Fruit fly (Drosophila melanogaster) whole organism, embryonic: ENCODE data around the gene Spt20.
A peak's percentile ranks its signal among the peaks of the same experiment; 100 is the strongest.

ENCODE experiments used
- Abd-B ChIP-seq: fragments of 200-800 bp; sonication (Bioruptor generic); optimal IDR thresholded peaks from 2 replicates; lab custom pipeline; 2018; ENCODE audit warnings: missing biosample characterization, mild to moderate bottlenecking, missing genetic modification characterization, moderate library complexity
- Atf-2 ChIP-seq: fragments of 200-800 bp; sonication (Bioruptor generic); optimal IDR thresholded peaks from 2 replicates; lab custom pipeline; 2016; ENCODE audit warnings: missing biosample characterization, missing genetic modification characterization
- BEAF-32 ChIP-seq: fragments of 200-800 bp; sonication (Bioruptor generic); optimal IDR thresholded peaks from 3 replicates; lab custom pipeline; 2017; ENCODE audit warnings: missing biosample characterization, missing genetic modification characterization, mild to moderate bottlenecking, moderate library complexity, missing genetic modification reagents
- Bteb2 ChIP-seq: fragments of 200-800 bp; sonication (Bioruptor generic); optimal IDR thresholded peaks from 2 replicates; lab custom pipeline; 2016; ENCODE audit warnings: missing biosample characterization, missing genetic modification characterization
- CG10979 ChIP-seq: fragments of 200-800 bp; sonication (Bioruptor generic); optimal IDR thresholded peaks from 2 replicates; lab custom pipeline; 2018; ENCODE audit warnings: missing biosample characterization, mild to moderate bottlenecking, missing genetic modification characterization, moderate library complexity
- CG11504 ChIP-seq: fragments of 200-800 bp; sonication (Bioruptor generic); optimal IDR thresholded peaks from 3 replicates; lab custom pipeline; 2019; ENCODE audit warnings: missing biosample characterization, mild to moderate bottlenecking, missing genetic modification characterization, moderate library complexity
- CG12219 ChIP-seq: fragments of 200-800 bp; sonication (Bioruptor generic); optimal IDR thresholded peaks from 3 replicates; lab custom pipeline; 2018; ENCODE audit warnings: missing biosample characterization, mild to moderate bottlenecking, missing genetic modification characterization
- CG15601 ChIP-seq: fragments of 200-800 bp; sonication (Bioruptor generic); optimal IDR thresholded peaks from 3 replicates; lab custom pipeline; 2019; ENCODE audit warnings: missing biosample characterization, mild to moderate bottlenecking, missing genetic modification characterization, moderate library complexity
- CG15696 ChIP-seq: fragments of 200-800 bp; sonication (Bioruptor generic); optimal IDR thresholded peaks from 2 replicates; lab custom pipeline; 2019; ENCODE audit warnings: missing biosample characterization, mild to moderate bottlenecking, missing genetic modification characterization, moderate library complexity
- CG17802 ChIP-seq: fragments of 200-800 bp; sonication (Bioruptor generic); optimal IDR thresholded peaks from 2 replicates; lab custom pipeline; 2018; ENCODE audit warnings: missing biosample characterization, mild to moderate bottlenecking, missing genetic modification characterization, moderate library complexity
- CG2120 ChIP-seq: fragments of 200-800 bp; sonication (Bioruptor generic); optimal IDR thresholded peaks from 3 replicates; lab custom pipeline; 2016; ENCODE audit warnings: missing biosample characterization, missing genetic modification characterization
- CG2199 ChIP-seq: fragments of 200-800 bp; sonication (Bioruptor generic); IDR thresholded peaks from 3 replicates; pipeline ENCODE4 v1.3.6; 2022; ENCODE audit warnings: missing biosample characterization, missing genetic modification characterization
- CG31365 ChIP-seq: fragments of 200-800 bp; sonication (Bioruptor generic); optimal IDR thresholded peaks from 2 replicates; lab custom pipeline; 2018; ENCODE audit warnings: missing biosample characterization, mild to moderate bottlenecking, missing genetic modification characterization
- CG31441 ChIP-seq: fragments of 200-800 bp; sonication (Bioruptor generic); IDR thresholded peaks from 2 replicates; pipeline ENCODE4 v1.3.6; 2022; ENCODE audit warnings: missing biosample characterization, missing genetic modification characterization
- CG3163 ChIP-seq: fragments of 200-800 bp; sonication (Bioruptor generic); optimal IDR thresholded peaks from 3 replicates; lab custom pipeline; 2016; ENCODE audit warnings: missing biosample characterization, missing genetic modification characterization
- CG34422 ChIP-seq: fragments of 200-800 bp; sonication (Bioruptor generic); IDR thresholded peaks from 3 replicates; pipeline ENCODE4 v1.3.6; 2022; ENCODE audit warnings: missing biosample characterization, missing genetic modification characterization
- CG3838 ChIP-seq: fragments of 200-800 bp; sonication (Bioruptor generic); optimal IDR thresholded peaks from 3 replicates; lab custom pipeline; 2016; ENCODE audit warnings: missing biosample characterization, missing genetic modification characterization
- CG42726 ChIP-seq: fragments of 200-800 bp; sonication (Bioruptor generic); IDR thresholded peaks from 2 replicates; pipeline ENCODE4 v1.3.6; 2022; ENCODE audit warnings: missing biosample characterization, missing genetic modification characterization; ENCODE audit not compliant: partially characterized antibody
- CG4730 ChIP-seq: fragments of 200-800 bp; sonication (Bioruptor generic); IDR thresholded peaks from 2 replicates; pipeline ENCODE4 v1.3.6; 2022; ENCODE audit warnings: missing biosample characterization, missing genetic modification characterization
- CG4820 ChIP-seq: fragments of 200-800 bp; sonication (Bioruptor generic); optimal IDR thresholded peaks from 3 replicates; lab custom pipeline; 2016; ENCODE audit warnings: missing biosample characterization, missing genetic modification characterization
- CG7372 ChIP-seq: fragments of 200-800 bp; sonication (Bioruptor generic); IDR thresholded peaks from 2 replicates; pipeline ENCODE4 v1.3.6; 2022; ENCODE audit warnings: missing biosample characterization, missing genetic modification characterization
- D ChIP-seq, 2 experiments: fragments of 200-800 bp in 1 of 2; fragments of >200 bp in 1 of 2; sonication (Bioruptor generic) in 1 of 2; optimal IDR thresholded peaks; 2 replicates in 1 of 2; 3 replicates in 1 of 2; lab custom pipeline; 2017; ENCODE audit warnings: mild to moderate bottlenecking in 1 of 2, missing biosample characterization in 1 of 2, missing genetic modification characterization in 1 of 2, missing genetic modification reagents in 1 of 2
- Dad ChIP-seq: fragments of 200-800 bp; sonication (Bioruptor generic); optimal IDR thresholded peaks from 3 replicates; lab custom pipeline; 2016; ENCODE audit warnings: missing biosample characterization, missing genetic modification characterization
- Fer2 ChIP-seq: fragments of 200-800 bp; sonication (Bioruptor generic); optimal IDR thresholded peaks from 2 replicates; lab custom pipeline; 2018; ENCODE audit warnings: missing biosample characterization, mild to moderate bottlenecking, missing genetic modification characterization, moderate library complexity
- Fer3 ChIP-seq: fragments of 200-800 bp; sonication (Bioruptor generic); optimal IDR thresholded peaks from 2 replicates; lab custom pipeline; 2018; ENCODE audit warnings: missing biosample characterization, mild to moderate bottlenecking, missing genetic modification characterization, moderate library complexity
- GATAe ChIP-seq: fragments of 200-800 bp; sonication (Bioruptor generic); conservative IDR thresholded peaks from 2 replicates; pipeline ENCODE4 v1.3.6; 2022; ENCODE audit warnings: missing biosample characterization, missing genetic modification characterization
- HLH3B ChIP-seq: fragments of 200-800 bp; sonication (Bioruptor generic); IDR thresholded peaks from 2 replicates; pipeline ENCODE4 v1.3.6; 2022; ENCODE audit warnings: missing biosample characterization, missing genetic modification characterization
- Hey ChIP-seq: fragments of 200-800 bp; sonication (Bioruptor generic); optimal IDR thresholded peaks from 3 replicates; lab custom pipeline; 2018; ENCODE audit warnings: missing biosample characterization, mild to moderate bottlenecking, missing genetic modification characterization
- Hr39 ChIP-seq: fragments of >200 bp; optimal IDR thresholded peaks from 2 replicates; lab custom pipeline; 2017
- Max ChIP-seq: fragments of 200-800 bp; sonication (Bioruptor generic); optimal IDR thresholded peaks from 2 replicates; lab custom pipeline; 2016; ENCODE audit warnings: missing biosample characterization, mild to moderate bottlenecking, missing genetic modification characterization
- NC2α ChIP-seq: fragments of 200-800 bp; sonication (Bioruptor generic); optimal IDR thresholded peaks from 2 replicates; lab custom pipeline; 2016; ENCODE audit warnings: missing biosample characterization, missing genetic modification characterization
- NfI ChIP-seq: fragments of 200-800 bp; sonication (Bioruptor generic); optimal IDR thresholded peaks from 3 replicates; lab custom pipeline; 2018; ENCODE audit warnings: missing biosample characterization, mild to moderate bottlenecking, missing genetic modification characterization, moderate library complexity
- Sox100B ChIP-seq: fragments of 200-800 bp; sonication (Bioruptor generic); optimal IDR thresholded peaks from 3 replicates; lab custom pipeline; 2018; ENCODE audit warnings: missing biosample characterization, mild to moderate bottlenecking, missing genetic modification characterization
- Tbp ChIP-seq: fragments of >200 bp; optimal IDR thresholded peaks from 2 replicates; lab custom pipeline; 2018; ENCODE audit warnings: missing biosample characterization, missing genetic modification characterization
- Xbp1 ChIP-seq: fragments of 200-800 bp; sonication (Bioruptor generic); optimal IDR thresholded peaks from 3 replicates; lab custom pipeline; 2016; ENCODE audit warnings: missing biosample characterization, mild to moderate bottlenecking, missing genetic modification characterization
- YL-1 ChIP-seq: fragments of 200-800 bp; sonication (Bioruptor generic); optimal IDR thresholded peaks from 3 replicates; lab custom pipeline; 2017; ENCODE audit warnings: missing biosample characterization, mild to moderate bottlenecking, missing genetic modification characterization
- aop ChIP-seq: fragments of 200-800 bp; sonication (Bioruptor generic); IDR thresholded peaks from 2 replicates; pipeline ENCODE4 v1.3.6; 2022; ENCODE audit warnings: missing biosample characterization, missing genetic modification characterization
- bbx ChIP-seq: fragments of 200-800 bp; sonication (Bioruptor generic); IDR thresholded peaks from 2 replicates; pipeline ENCODE4 v1.3.6; 2022; ENCODE audit warnings: missing biosample characterization, missing genetic modification characterization; ENCODE audit not compliant: partially characterized antibody
- danr ChIP-seq: fragments of 200-800 bp; sonication (Bioruptor generic); IDR thresholded peaks from 2 replicates; pipeline ENCODE4 v1.3.6; 2022; ENCODE audit warnings: missing biosample characterization, missing genetic modification characterization
- gce ChIP-seq: fragments of 200-800 bp; sonication (Bioruptor generic); IDR thresholded peaks from 3 replicates; pipeline ENCODE4 v1.3.6; 2022; ENCODE audit warnings: missing biosample characterization, missing genetic modification characterization
- mld ChIP-seq: fragments of 200-800 bp; sonication (Bioruptor generic); IDR thresholded peaks from 3 replicates; pipeline ENCODE4 v1.3.6; 2022; ENCODE audit warnings: missing biosample characterization, missing genetic modification characterization; ENCODE audit not compliant: partially characterized antibody
- nmo ChIP-seq: fragments of 200-800 bp; sonication (Bioruptor generic); optimal IDR thresholded peaks from 2 replicates; lab custom pipeline; 2018; ENCODE audit warnings: missing biosample characterization, mild to moderate bottlenecking, missing genetic modification characterization, moderate library complexity
- p53 ChIP-seq: fragments of 200-800 bp; sonication (Bioruptor generic); optimal IDR thresholded peaks from 2 replicates; lab custom pipeline; 2016; ENCODE audit warnings: missing biosample characterization, missing genetic modification characterization
- pfk ChIP-seq: fragments of 200-800 bp; sonication (Bioruptor generic); optimal IDR thresholded peaks from 2 replicates; lab custom pipeline; 2018; ENCODE audit warnings: missing biosample characterization, mild to moderate bottlenecking, missing genetic modification characterization, moderate library complexity
- row ChIP-seq: fragments of 200-800 bp; sonication (Bioruptor generic); IDR thresholded peaks from 3 replicates; pipeline ENCODE4 v1.3.6; 2022; ENCODE audit warnings: missing biosample characterization, missing genetic modification characterization
- sens-2 ChIP-seq: fragments of 200-800 bp; sonication (Bioruptor generic); IDR thresholded peaks from 2 replicates; pipeline ENCODE4 v1.3.6; 2022; ENCODE audit warnings: missing biosample characterization, missing genetic modification characterization
- so ChIP-seq: fragments of 200-800 bp; sonication (Bioruptor generic); IDR thresholded peaks from 3 replicates; pipeline ENCODE4 v1.3.6; 2022; ENCODE audit warnings: missing biosample characterization, missing genetic modification characterization
- tap ChIP-seq: fragments of 200-800 bp; optimal IDR thresholded peaks from 3 replicates; lab custom pipeline; 2019; ENCODE audit warnings: missing biosample characterization, mild to moderate bottlenecking, missing genetic modification characterization, moderate library complexity
- tgo ChIP-seq: fragments of 200-800 bp; sonication (Bioruptor generic); IDR thresholded peaks from 3 replicates; pipeline ENCODE4 v1.3.6; 2022; ENCODE audit warnings: missing biosample characterization, missing genetic modification characterization
- usp ChIP-seq: fragments of >200 bp; optimal IDR thresholded peaks from 2 replicates; lab custom pipeline; 2017; ENCODE audit warnings: missing biosample characterization, missing genetic modification characterization

Spt20 gene

dm6 chr3L:13479609-13480240 is 22.8 kb upstream of the Spt20 start (continued):
- TF ChIP-seq Tbp (GFP tag; lab: Kevin White, UChicago) (no peak), Sox100B (GFP tag; lab: Kevin White, UChicago) (peak; percentile 63), CG15601 (tag; lab: Kevin White, UChicago) (no peak), pfk (GFP tag; lab: Kevin White, UChicago) (no peak), Bteb2 (peak; percentile 1), CG17802 (tag; lab: Kevin White, UChicago) (no peak), CG11504 (tag; lab: Kevin White, UChicago) (peak; percentile 75), CG31365 (tag; lab: Kevin White, UChicago) (no peak), nmo (peak; percentile 43), aop (no peak), CG15696 (no peak), Dad (GFP tag; lab: Kevin White, UChicago) (no peak), NfI (peak; percentile 53), Hr39 (lab: Kevin White, UChicago) (no peak), tap (tag; lab: Kevin White, UChicago) (no peak), Atf-2 (no peak), CG2199 (GFP tag; lab: Robert Waterston, UW) (0 out of 3 replicates have a peak, but pooled peaks have one; percentile 69), CG34422 (peak; percentile 31; the same call in 1 of the 3 replicates), mld (GFP tag; lab: Robert Waterston, UW) (no peak), gce (no peak), tgo (no peak; the same call in 1 of the 3 replicates), CG12219 (GFP tag; lab: Kevin White, UChicago) (peak; percentile 31), NC2α (GFP tag; lab: Kevin White, UChicago) (no peak), CG42726 (GFP tag; lab: Robert Waterston, UW) (no peak), Abd-B (GFP tag; lab: Kevin White, UChicago) (no peak), CG4820 (GFP tag; lab: Kevin White, UChicago) (peak; percentile 2), CG4730 (GFP tag; lab: Robert Waterston, UW) (no peak), YL-1 (GFP tag; lab: Kevin White, UChicago) (no peak), HLH3B (GFP tag; lab: Robert Waterston, UW) (no peak), so (GFP tag; lab: Robert Waterston, UW) (0 out of 3 replicates have a peak, but pooled peaks have one; percentile 56), bbx (GFP tag; lab: Robert Waterston, UW) (no peak), CG10979 (tag; lab: Kevin White, UChicago) (no peak), CG7372 (no peak), usp (GFP tag; lab: Kevin White, UChicago) (no peak), p53 (GFP tag; lab: Kevin White, UChicago) (no peak), Max (GFP tag; lab: Kevin White, UChicago) (peak; percentile 37), CG31441 (GFP tag; lab: Robert Waterston, UW) (peak; percentile 60; the same call in 1 of the 2 replicates), BEAF-32 (GFP tag; lab: Kevin White, UChicago) (no peak), row (GFP tag; lab: Robert Waterston, UW) (peak; percentile 65), Xbp1 (GFP tag; lab: Kevin White, UChicago) (peak; percentile 51), Fer2 (no peak), Hey (tag; lab: Kevin White, UChicago) (no peak), CG3838 (no peak), D (optimal IDR thresholded peaks at IDR 0.05; lab: Kevin White, UChicago) (no peak), D (GFP tag; optimal IDR thresholded peaks at IDR 0.05; lab: Kevin White, UChicago) (no peak), GATAe (GFP tag; lab: Robert Waterston, UW) (no peak), CG3163 (no peak), danr (GFP tag; lab: Robert Waterston, UW) (no peak), Fer3 (tag; lab: Kevin White, UChicago) (peak; percentile 27), CG2120 (GFP tag; lab: Kevin White, UChicago) (peak; percentile 78), sens-2 (GFP tag; lab: Robert Waterston, UW) (no peak)
